Worm (Caenorhabditis elegans): ENCODE measurements around the gene B0348.10.

B0348.10 gene

DNA sequence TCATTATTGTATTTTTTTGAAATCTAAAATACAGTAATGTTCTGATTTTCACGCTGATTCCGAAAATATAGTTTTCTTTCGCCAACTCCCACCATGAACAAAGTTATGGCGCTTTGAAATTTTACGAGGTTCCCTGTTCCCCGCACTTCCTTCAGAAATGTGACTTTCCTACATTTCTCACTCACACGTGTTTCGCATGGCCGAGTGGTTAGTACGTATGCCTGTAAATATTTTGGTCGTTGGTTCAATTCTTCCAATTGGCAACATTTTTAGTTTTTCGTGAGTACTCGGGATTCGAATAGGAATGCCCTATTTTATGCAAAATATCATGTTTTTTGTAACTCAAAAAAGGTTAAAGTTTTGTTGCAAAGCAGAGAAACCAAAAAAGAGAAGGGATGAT lies 44.7 kb upstream of the B0348.10 start:
- TF ChIP-seq F39B2.1 (GFP tag; IDR thresholded peaks at IDR 0.05) (no peak), efl-1 (GFP tag; optimal IDR thresholded peaks at IDR 0.05) (peak; percentile 14), ztf-6 (GFP tag; IDR thresholded peaks at IDR 0.05) (peak; percentile 53; the same call in 1 of the 2 replicates), F57A8.1 (GFP tag; optimal IDR thresholded peaks at IDR 0.05) (peak; percentile 64), Y53G8AR.9 (GFP tag; conservative IDR thresholded peaks at IDR 0.05) (no peak; the same call in 1 of the 2 replicates), lsy-27 (tag; optimal IDR thresholded peaks at IDR 0.05; ENCODE audit: borderline replicate concordance, insufficient read depth) (peak; percentile 84), bed-2 (GFP tag; IDR thresholded peaks at IDR 0.05) (0 out of 2 replicates have a peak, but pooled peaks have one; percentile 21), hmg-1.2 (GFP tag; IDR thresholded peaks at IDR 0.05) (peak; percentile 81), atf-7 (tag; optimal IDR thresholded peaks at IDR 0.05) (no peak), rcor-1 (GFP tag; IDR thresholded peaks at IDR 0.05) (no peak), snpc-3.4 (tag; optimal IDR thresholded peaks at IDR 0.05) (peak; percentile 78), akir-1 (GFP tag; optimal IDR thresholded peaks at IDR 0.05) (peak; percentile 53), lag-1 (GFP tag; IDR thresholded peaks at IDR 0.05) (no peak), nfya-1 (tag; optimal IDR thresholded peaks at IDR 0.05; ENCODE audit: borderline replicate concordance, insufficient read depth) (no peak), madf-10 (tag; optimal IDR thresholded peaks at IDR 0.05) (peak; percentile 61), Y79H2A.3 (GFP tag; conservative IDR thresholded peaks at IDR 0.05) (no peak), mel-28 (tag; optimal IDR thresholded peaks at IDR 0.05; ENCODE audit: borderline replicate concordance) (no peak), B0035.1 (tag; optimal IDR thresholded peaks at IDR 0.05) (no peak), nhr-120 (GFP tag; IDR thresholded peaks at IDR 0.05) (0 out of 2 replicates have a peak, but pooled peaks have one; percentile 24), sptf-2 (GFP tag; optimal IDR thresholded peaks at IDR 0.05) (peak; percentile 64), hlh-12 (tag; optimal IDR thresholded peaks at IDR 0.05) (no peak), F55B11.4 (tag; optimal IDR thresholded peaks at IDR 0.05; ENCODE audit: borderline replicate concordance, insufficient read depth) (no peak), cebp-1 (GFP tag; IDR thresholded peaks at IDR 0.05) (no peak), cebp-1 (tag; optimal IDR thresholded peaks at IDR 0.05) (no peak), repo-1 (tag; optimal IDR thresholded peaks at IDR 0.05) (peak; percentile 9), F49E8.2 (tag; optimal IDR thresholded peaks at IDR 0.05; ENCODE audit: insufficient read depth) (no peak), snpc-1.1 (tag; optimal IDR thresholded peaks at IDR 0.05; ENCODE audit: insufficient read depth) (peak; percentile 79), ztf-18 (tag; optimal IDR thresholded peaks at IDR 0.05) (peak; percentile 71), dpff-1 (tag; optimal IDR thresholded peaks at IDR 0.05) (no peak), lin-54 (GFP tag; optimal IDR thresholded peaks at IDR 0.05) (peak; percentile 59), hsf-1 (GFP tag; IDR thresholded peaks at IDR 0.05) (no peak), B0336.3 (GFP tag; IDR thresholded peaks at IDR 0.05) (no peak), tbp1 (GFP tag; optimal IDR thresholded peaks at IDR 0.05) (peak; percentile 98), ama-1 (optimal IDR thresholded peaks at IDR 0.05) (no peak), ama-1 (GFP tag; optimal IDR thresholded peaks at IDR 0.05) (peak; percentile 60 to 66), zfh-2 (GFP tag; conservative IDR thresholded peaks at IDR 0.05) (no peak), nhr-179 (tag; optimal IDR thresholded peaks at IDR 0.05) (no peak), pha-4 (tag; optimal IDR thresholded peaks at IDR 0.05) (no peak), gei-17 (GFP tag; optimal IDR thresholded peaks at IDR 0.05) (no peak), F23B12.7 (tag; optimal IDR thresholded peaks at IDR 0.05; ENCODE audit: insufficient read depth) (peak; percentile 57), ets-4 (GFP tag; optimal IDR thresholded peaks at IDR 0.05) (peak; percentile 38), aptf-2 (GFP tag; conservative IDR thresholded peaks at IDR 0.05) (no peak), sea-2 (GFP tag; IDR thresholded peaks at IDR 0.05) (no peak), madf-3 (GFP tag; IDR thresholded peaks at IDR 0.05) (no peak), mes-4 (tag; optimal IDR thresholded peaks at IDR 0.05) (peak; percentile 37), ceh-91 (GFP tag; IDR thresholded peaks at IDR 0.05) (no peak), attf-5 (GFP tag; optimal IDR thresholded peaks at IDR 0.05) (no peak), cebp-2 (GFP tag; IDR thresholded peaks at IDR 0.05) (0 out of 2 replicates have a peak, but pooled peaks have one; percentile 42), xnd-1 (tag; optimal IDR thresholded peaks at IDR 0.05) (no peak)

All from whole organism, young adult.